Worm (Caenorhabditis elegans) whole organism, L4/young adult: ENCODE results near the gene clec-21.

Experiments used
- dao-5 ChIP-seq: sonication (generic microtip); optimal IDR thresholded peaks from 2 replicates; lab custom pipeline; 2016; ENCODE audit warnings: missing genotype, missing genetic modification characterization, moderate library complexity, missing compliant biosample characterization
- him-1 ChIP-seq: sonication (generic microtip); optimal IDR thresholded peaks from 2 replicates; lab custom pipeline; 2016; ENCODE audit warnings: missing genotype, missing genetic modification reagents, missing genetic modification characterization, missing compliant biosample characterization

ce11 chrII:1560839-1561238 is 23.2 kb downstream of the clec-21 start:
- TF ChIP-seq him-1, result no peak
- no peak for TF ChIP-seq dao-5
